Worm (Caenorhabditis elegans): ENCODE measurements around the gene trx-3.

Gene trx-3

ce11 chrIV:4486738-4487137, at the start of gene trx-3:
trx-3 (plus strand) TSS chrIV:4487028.
- TF ChIP-seq unc-62 (GFP tag; optimal IDR thresholded peaks at IDR 0.05): no peak

ce11 chrIV:4437825-4438224, 49.0 kb upstream of the trx-3 start:
- TF ChIP-seq unc-62 (GFP tag; optimal IDR thresholded peaks at IDR 0.05): no peak

ce11 chrIV:4439190-4439589, 47.6 kb upstream of the trx-3 start, which contains the start of gene fbxb-74:
fbxb-74 (minus strand) TSS chrIV:4439290.
- TF ChIP-seq unc-62 (GFP tag; optimal IDR thresholded peaks at IDR 0.05): no peak

- no peak for TF ChIP-seq unc-62 (GFP tag; optimal IDR thresholded peaks at IDR 0.05)
Measured at ce11 chrIV:4441077-4441476, 45.8 kb upstream of the trx-3 start, which contains the start of gene fbxb-75. fbxb-75 (minus strand) TSS chrIV:4441177.

- TF ChIP-seq unc-62 (GFP tag; optimal IDR thresholded peaks at IDR 0.05): no peak
Measured at ce11 chrIV:4445711-4446290, 41.0 kb upstream of the trx-3 start, which contains the start of the genes wapl-1 and htz-1. wapl-1 (minus strand) TSS chrIV:4445740. htz-1 (plus strand) TSS chrIV:4446216.

- no peak for TF ChIP-seq unc-62 (GFP tag; optimal IDR thresholded peaks at IDR 0.05)
Measured at ce11 chrIV:4446884-4447283, 39.9 kb upstream of the trx-3 start.

ce11 chrIV:4447284-4447366, 39.7 kb upstream of the trx-3 start, which contains the start of gene chat-1:
chat-1 (plus strand) TSS chrIV:4447331.
- TF ChIP-seq unc-62 (GFP tag; optimal IDR thresholded peaks at IDR 0.05): no peak

- TF ChIP-seq unc-62 (GFP tag; optimal IDR thresholded peaks at IDR 0.05): no peak
Measured at ce11 chrIV:4447367-4447766, 39.5 kb upstream of the trx-3 start.

- no peak for TF ChIP-seq unc-62 (GFP tag; optimal IDR thresholded peaks at IDR 0.05)
Measured at ce11 chrIV:4448343-4448742, 38.5 kb upstream of the trx-3 start.

ce11 chrIV:4449439-4449838, 37.4 kb upstream of the trx-3 start, which contains the start of gene R08C7.12:
R08C7.12 (plus strand) TSS chrIV:4449739.
- TF ChIP-seq unc-62 (GFP tag; optimal IDR thresholded peaks at IDR 0.05): no peak

- no peak for TF ChIP-seq unc-62 (GFP tag; optimal IDR thresholded peaks at IDR 0.05)
Measured at ce11 chrIV:4449843-4450242, 37.0 kb upstream of the trx-3 start.

ce11 chrIV:4451576-4451975, 35.3 kb upstream of the trx-3 start, which contains the start of gene R08C7.1:
R08C7.1 (plus strand) TSS chrIV:4451876.
- TF ChIP-seq unc-62 (GFP tag; optimal IDR thresholded peaks at IDR 0.05): no peak

ce11 chrIV:4454330-4455173, 32.3 kb upstream of the trx-3 start, which contains the start of gene R08C7.11:
R08C7.11 (minus strand) TSS chrIV:4454937.
- TF ChIP-seq unc-62 (GFP tag; optimal IDR thresholded peaks at IDR 0.05): no peak

ce11 chrIV:4456658-4457057, 30.2 kb upstream of the trx-3 start:
- no peak for TF ChIP-seq unc-62 (GFP tag; optimal IDR thresholded peaks at IDR 0.05)

ce11 chrIV:4459342-4459741, 27.5 kb upstream of the trx-3 start:
- TF ChIP-seq unc-62 (GFP tag; optimal IDR thresholded peaks at IDR 0.05): no peak

- TF ChIP-seq unc-62 (GFP tag; optimal IDR thresholded peaks at IDR 0.05): no peak
Measured at ce11 chrIV:4463132-4463531, 23.7 kb upstream of the trx-3 start, which contains the start of gene M01H9.2. M01H9.2 (minus strand) TSS chrIV:4463232.

- no peak for TF ChIP-seq unc-62 (GFP tag; optimal IDR thresholded peaks at IDR 0.05)
Measured at ce11 chrIV:4465184-4465583, 21.6 kb upstream of the trx-3 start, which contains the start of gene M01H9.5. M01H9.5 (plus strand) TSS chrIV:4465484.

All from whole organism, dauer.